Worm (Caenorhabditis elegans) whole organism, mixed stage, embryonic: ENCODE data around the gene sulp-7.

Source experiments
- M03D4.4 ChIP-seq: sonication (generic microtip); optimal IDR thresholded peaks from 2 replicates; lab custom pipeline; 2017; ENCODE audit warnings: mild to moderate bottlenecking, missing genetic modification characterization, missing compliant biosample characterization
- bed-3 ChIP-seq: fragments of 200-800 bp; sonication (Bioruptor generic); optimal IDR thresholded peaks from 3 replicates; lab custom pipeline; 2018; ENCODE audit warnings: mild to moderate bottlenecking, missing genetic modification characterization, moderate library complexity, missing compliant biosample characterization
- blmp-1 ChIP-seq: fragments of 150-350 bp; optimal IDR thresholded peaks from 2 replicates; lab custom pipeline; 2014; ENCODE audit warnings: missing biosample characterization, missing genetic modification characterization
- ceh-39 ChIP-seq: fragments of 150-350 bp; optimal IDR thresholded peaks from 2 replicates; lab custom pipeline; 2014; ENCODE audit warnings: missing biosample characterization, missing genetic modification characterization
- ceh-43 ChIP-seq: fragments of 200-800 bp; sonication (Bioruptor generic); optimal IDR thresholded peaks from 2 replicates; lab custom pipeline; 2018; ENCODE audit warnings: mild to moderate bottlenecking, missing genetic modification characterization, moderate library complexity, missing compliant biosample characterization
- ceh-83 ChIP-seq: fragments of 200-800 bp; sonication (Bioruptor generic); optimal IDR thresholded peaks from 2 replicates; lab custom pipeline; 2018; ENCODE audit warnings: mild to moderate bottlenecking, missing genetic modification characterization, missing compliant biosample characterization
- ces-1 ChIP-seq: fragments of 150-350 bp; optimal IDR thresholded peaks from 2 replicates; lab custom pipeline; 2014; ENCODE audit warnings: missing biosample characterization, missing genetic modification reagents, missing genetic modification characterization
- cnd-1 ChIP-seq: fragments of 200-800 bp; sonication (Bioruptor generic); optimal IDR thresholded peaks from 2 replicates; lab custom pipeline; 2018; ENCODE audit warnings: mild to moderate bottlenecking, missing genetic modification characterization, missing compliant biosample characterization
- drap-1 ChIP-seq: fragments of 200-800 bp; sonication (Bioruptor generic); optimal IDR thresholded peaks from 3 replicates; lab custom pipeline; 2018; ENCODE audit warnings: mild to moderate bottlenecking, missing genetic modification characterization, missing compliant biosample characterization
- elt-1 ChIP-seq: sonication (generic microtip); optimal IDR thresholded peaks from 2 replicates; lab custom pipeline; 2017; ENCODE audit warnings: missing genetic modification characterization, mild to moderate bottlenecking, missing compliant biosample characterization, antibody characterized with exemption, moderate library complexity, borderline replicate concordance; ENCODE audit not compliant: insufficient read depth
- elt-3 ChIP-seq: fragments of 150-350 bp; optimal IDR thresholded peaks from 2 replicates; lab custom pipeline; 2014; ENCODE audit warnings: missing biosample characterization, missing genetic modification characterization
- flh-1 ChIP-seq: fragments of 200-800 bp; sonication (Bioruptor generic); optimal IDR thresholded peaks from 2 replicates; lab custom pipeline; 2018; ENCODE audit warnings: mild to moderate bottlenecking, missing genetic modification characterization, moderate library complexity, missing compliant biosample characterization
- ham-2 ChIP-seq: fragments of 200-800 bp; sonication (Bioruptor generic); optimal IDR thresholded peaks from 2 replicates; lab custom pipeline; 2018; ENCODE audit warnings: mild to moderate bottlenecking, missing genetic modification characterization, missing compliant biosample characterization
- hlh-1 ChIP-seq: fragments of 150-350 bp; optimal IDR thresholded peaks from 2 replicates; lab custom pipeline; 2014; ENCODE audit warnings: missing biosample characterization, missing genetic modification reagents, missing genetic modification characterization
- lin-13 ChIP-seq: fragments of 150-350 bp; optimal IDR thresholded peaks from 2 replicates; lab custom pipeline; 2014; ENCODE audit warnings: missing biosample characterization, missing genetic modification characterization
- lin-32 ChIP-seq: fragments of 200-800 bp; sonication (Bioruptor generic); optimal IDR thresholded peaks from 2 replicates; lab custom pipeline; 2018; ENCODE audit warnings: mild to moderate bottlenecking, missing genetic modification characterization, missing compliant biosample characterization
- lsy-2 ChIP-seq: fragments of 150-350 bp; optimal IDR thresholded peaks from 2 replicates; lab custom pipeline; 2014; ENCODE audit warnings: missing biosample characterization, missing genetic modification characterization
- mab-5 ChIP-seq: fragments of 150-350 bp; optimal IDR thresholded peaks from 2 replicates; lab custom pipeline; 2014; ENCODE audit warnings: missing biosample characterization, missing genetic modification characterization
- mep-1 ChIP-seq: fragments of 150-350 bp; optimal IDR thresholded peaks from 2 replicates; lab custom pipeline; 2017; ENCODE audit warnings: missing biosample characterization, missing genetic modification reagents, missing genetic modification characterization, inconsistent platforms
- mls-2 ChIP-seq: sonication (generic microtip); optimal IDR thresholded peaks from 2 replicates; lab custom pipeline; 2016; ENCODE audit warnings: mild to moderate bottlenecking, missing genetic modification characterization, moderate library complexity, missing compliant biosample characterization
- nhr-12 ChIP-seq: fragments of 150-350 bp; optimal IDR thresholded peaks from 2 replicates; lab custom pipeline; 2014; ENCODE audit warnings: missing biosample characterization, missing genetic modification characterization
- nhr-2 ChIP-seq: fragments of 150-350 bp; optimal IDR thresholded peaks from 2 replicates; lab custom pipeline; 2014; ENCODE audit warnings: missing biosample characterization, missing genetic modification characterization
- nhr-237 ChIP-seq: fragments of 150-350 bp; optimal IDR thresholded peaks from 2 replicates; lab custom pipeline; 2014; ENCODE audit warnings: missing biosample characterization, missing genetic modification characterization
- nhr-28 ChIP-seq: fragments of 150-350 bp; optimal IDR thresholded peaks from 2 replicates; lab custom pipeline; 2014; ENCODE audit warnings: missing biosample characterization, missing genetic modification characterization
- nhr-76 ChIP-seq: sonication (generic microtip); optimal IDR thresholded peaks from 2 replicates; lab custom pipeline; 2017; ENCODE audit warnings: missing biosample characterization, missing genetic modification characterization
- pha-4 ChIP-seq: fragments of 150-350 bp; optimal IDR thresholded peaks from 2 replicates; lab custom pipeline; 2018; ENCODE audit warnings: missing biosample characterization, missing genetic modification reagents, missing genetic modification characterization
- sem-2 ChIP-seq: fragments of 200-800 bp; sonication (Bioruptor generic); optimal IDR thresholded peaks from 2 replicates; lab custom pipeline; 2018; ENCODE audit warnings: mild to moderate bottlenecking, missing genetic modification characterization, missing compliant biosample characterization
- snpc-4 ChIP-seq: fragments of 150-350 bp; optimal IDR thresholded peaks from 2 replicates; lab custom pipeline; 2014; ENCODE audit warnings: missing biosample characterization, missing genetic modification characterization
- sptf-1 ChIP-seq: sonication (generic microtip); optimal IDR thresholded peaks from 2 replicates; lab custom pipeline; 2017; ENCODE audit warnings: mild to moderate bottlenecking, missing genetic modification characterization, moderate library complexity, missing compliant biosample characterization
- tbx-8 ChIP-seq: fragments of 200-800 bp; sonication (Bioruptor generic); optimal IDR thresholded peaks from 2 replicates; lab custom pipeline; 2018; ENCODE audit warnings: mild to moderate bottlenecking, missing genetic modification characterization, moderate library complexity, missing compliant biosample characterization
- unc-120 ChIP-seq: sonication (generic microtip); optimal IDR thresholded peaks from 2 replicates; lab custom pipeline; 2017; ENCODE audit warnings: missing genetic modification characterization, missing compliant biosample characterization; ENCODE audit not compliant: poor library complexity, severe bottlenecking
- unc-39 ChIP-seq: fragments of 150-350 bp; optimal IDR thresholded peaks from 2 replicates; lab custom pipeline; 2014; ENCODE audit warnings: missing biosample characterization, missing genetic modification characterization
- unc-62 ChIP-seq: fragments of 150-350 bp; optimal IDR thresholded peaks from 2 replicates; lab custom pipeline; 2014; ENCODE audit warnings: missing biosample characterization, missing genetic modification reagents, missing genetic modification characterization
- zip-8 ChIP-seq: fragments of 150-350 bp; optimal IDR thresholded peaks from 2 replicates; lab custom pipeline; 2014; ENCODE audit warnings: missing biosample characterization, missing genetic modification characterization
- ztf-11 ChIP-seq: fragments of 150-350 bp; optimal IDR thresholded peaks from 2 replicates; lab custom pipeline; 2014; ENCODE audit warnings: missing biosample characterization, missing genetic modification characterization

The sulp-7 gene

ce11 chrX:11093985-11094593 is 13.6 kb downstream of the sulp-7 start:
- TF ChIP-seq lsy-2 (tag; lab: Kevin White, UChicago) (peak; percentile 91), drap-1 (GFP tag; lab: Kevin White, UChicago) (peak; percentile 98), snpc-4 (tag; lab: Kevin White, UChicago) (no peak), sem-2 (GFP tag; lab: Kevin White, UChicago) (no peak), nhr-12 (tag; lab: Kevin White, UChicago) (peak; percentile 100), flh-1 (GFP tag; lab: Kevin White, UChicago) (no peak), hlh-1 (tag; lab: Kevin White, UChicago) (peak; percentile 92), unc-62 (GFP tag; lab: Kevin White, UChicago) (peak; percentile 97), sptf-1 (tag; lab: Kevin White, UChicago) (peak; percentile 93), mab-5 (peak; percentile 93), pha-4 (peak; percentile 99), tbx-8 (GFP tag; lab: Kevin White, UChicago) (peak; percentile 19), nhr-28 (tag; lab: Kevin White, UChicago) (peak; percentile 79), unc-39 (tag; lab: Kevin White, UChicago) (peak; percentile 94), elt-1 (peak; percentile 73), ham-2 (GFP tag; lab: Kevin White, UChicago) (no peak), lin-32 (GFP tag; lab: Kevin White, UChicago) (peak; percentile 83), ceh-39 (tag; lab: Kevin White, UChicago) (peak; percentile 91), mep-1 (tag; lab: Kevin White, UChicago) (peak; percentile 99), ceh-83 (peak; percentile 65), blmp-1 (tag; lab: Kevin White, UChicago) (peak; percentile 58), nhr-237 (tag; lab: Kevin White, UChicago) (peak; percentile 100), mls-2 (peak; percentile 93), nhr-2 (tag; lab: Kevin White, UChicago) (peak; percentile 73), bed-3 (GFP tag; lab: Kevin White, UChicago) (peak; percentile 30), cnd-1 (peak; percentile 93), M03D4.4 (tag; lab: Kevin White, UChicago) (peak; percentile 82), zip-8 (tag; lab: Kevin White, UChicago) (no peak), unc-120 (tag; lab: Kevin White, UChicago) (peak; percentile 82), nhr-76 (tag; lab: Kevin White, UChicago) (peak; percentile 53), lin-13 (peak; percentile 94), ces-1 (GFP tag; lab: Kevin White, UChicago) (peak; percentile 99), ztf-11 (tag; lab: Kevin White, UChicago) (peak; percentile 98), ceh-43 (peak; percentile 11), elt-3 (tag; lab: Kevin White, UChicago) (peak; percentile 96)

- peak; percentile 9 for TF ChIP-seq nhr-237 (tag; lab: Kevin White, UChicago)
- no peak for TF ChIP-seq elt-1
- TF ChIP-seq nhr-12 (tag; lab: Kevin White, UChicago), result peak; percentile 6
- peak; percentile 63 for TF ChIP-seq lin-32 (GFP tag; lab: Kevin White, UChicago)
- peak; percentile 84 for TF ChIP-seq drap-1 (GFP tag; lab: Kevin White, UChicago)
- peak; percentile 48 for TF ChIP-seq pha-4
- no peak for TF ChIP-seq nhr-76 (tag; lab: Kevin White, UChicago)
- TF ChIP-seq ceh-83, result peak; percentile 83
- TF ChIP-seq unc-120 (tag; lab: Kevin White, UChicago), result peak; percentile 46
- TF ChIP-seq elt-3 (tag; lab: Kevin White, UChicago), result no peak
- TF ChIP-seq ces-1 (GFP tag; lab: Kevin White, UChicago), result peak; percentile 55
- TF ChIP-seq nhr-28 (tag; lab: Kevin White, UChicago), result no peak
- no peak for TF ChIP-seq zip-8 (tag; lab: Kevin White, UChicago)
- TF ChIP-seq mls-2, result peak; percentile 88
- TF ChIP-seq ceh-39 (tag; lab: Kevin White, UChicago), result peak; percentile 16
- peak; percentile 75 for TF ChIP-seq ceh-43
- TF ChIP-seq lin-13, result peak; percentile 64
- TF ChIP-seq mep-1 (tag; lab: Kevin White, UChicago), result peak; percentile 41
- TF ChIP-seq ztf-11 (tag; lab: Kevin White, UChicago), result peak; percentile 69
- TF ChIP-seq lsy-2 (tag; lab: Kevin White, UChicago), result no peak
- TF ChIP-seq bed-3 (GFP tag; lab: Kevin White, UChicago), result peak; percentile 55
- TF ChIP-seq hlh-1 (tag; lab: Kevin White, UChicago), result no peak
- TF ChIP-seq tbx-8 (GFP tag; lab: Kevin White, UChicago), result peak; percentile 51
- TF ChIP-seq ham-2 (GFP tag; lab: Kevin White, UChicago), result peak; percentile 5
- peak; percentile 82 for TF ChIP-seq M03D4.4 (tag; lab: Kevin White, UChicago)
- peak; percentile 73 for TF ChIP-seq sem-2 (GFP tag; lab: Kevin White, UChicago)
- TF ChIP-seq cnd-1, result peak; percentile 86
- no peak for TF ChIP-seq nhr-2 (tag; lab: Kevin White, UChicago)
- peak; percentile 86 for TF ChIP-seq sptf-1 (tag; lab: Kevin White, UChicago)
- TF ChIP-seq flh-1 (GFP tag; lab: Kevin White, UChicago), result peak; percentile 31
- no peak for TF ChIP-seq mab-5
- TF ChIP-seq blmp-1 (tag; lab: Kevin White, UChicago), result no peak
Observed at ce11 chrX:11095480-11095879, 15.0 kb downstream of the sulp-7 start.
